Worm (Caenorhabditis elegans): ENCODE data around the gene lin-29.

Gene lin-29

DNA sequence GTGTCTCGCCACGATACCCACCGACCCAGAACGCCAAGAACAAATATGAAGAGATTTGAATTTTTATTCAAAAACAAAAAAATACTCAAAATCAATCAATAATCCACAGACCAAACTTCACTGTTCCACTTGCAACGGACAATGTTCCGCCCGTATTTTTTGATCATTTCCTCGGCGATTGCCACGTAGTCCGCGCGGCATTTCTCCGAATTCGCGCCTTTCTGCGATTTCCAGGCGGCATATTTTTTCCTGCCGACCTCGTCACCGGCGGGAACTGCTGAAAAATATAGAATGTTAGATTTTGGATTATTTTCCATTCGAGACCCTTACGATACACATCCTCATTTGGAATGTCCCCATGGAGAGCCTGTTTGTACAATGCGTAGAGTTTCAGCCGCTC is 37.1 kb upstream of the lin-29 start (continued):
- TF ChIP-seq ztf-18 (tag; optimal IDR thresholded peaks at IDR 0.05): no peak
- no peak for TF ChIP-seq athp-1 (tag; optimal IDR thresholded peaks at IDR 0.05)
- 0 out of 2 replicates have a peak, but pooled peaks have one; percentile 82 for TF ChIP-seq Y95B8A.8 (GFP tag; IDR thresholded peaks at IDR 0.05)
- TF ChIP-seq F10E7.11 (tag; optimal IDR thresholded peaks at IDR 0.05): no peak
- no peak for TF ChIP-seq tbp1 (GFP tag; optimal IDR thresholded peaks at IDR 0.05)
- TF ChIP-seq ceh-40 (GFP tag; IDR thresholded peaks at IDR 0.05): no peak
- 0 out of 2 replicates have a peak, but pooled peaks have one; percentile 40 for TF ChIP-seq Y53G8AR.9 (GFP tag; conservative IDR thresholded peaks at IDR 0.05)
- TF ChIP-seq fkh-3 (tag; optimal IDR thresholded peaks at IDR 0.05): no peak
- TF ChIP-seq madf-6 (GFP tag; IDR thresholded peaks at IDR 0.05): peak; percentile 80
- peak; percentile 41; the same call in 1 of the 2 replicates for TF ChIP-seq F33H1.4 (GFP tag; IDR thresholded peaks at IDR 0.05)
- TF ChIP-seq lin-54 (GFP tag; optimal IDR thresholded peaks at IDR 0.05): peak; percentile 20
- no peak for TF ChIP-seq K12H6.12 (tag; optimal IDR thresholded peaks at IDR 0.05)
- TF ChIP-seq F55B11.4 (tag; optimal IDR thresholded peaks at IDR 0.05; ENCODE audit: borderline replicate concordance, insufficient read depth): no peak
- TF ChIP-seq K11D2.4 (GFP tag; IDR thresholded peaks at IDR 0.05): no peak
- no peak for TF ChIP-seq let-607 (tag; optimal IDR thresholded peaks at IDR 0.05)
- TF ChIP-seq ztf-28 (GFP tag; IDR thresholded peaks at IDR 0.05): no peak
- no peak for TF ChIP-seq snpc-4 (GFP tag; optimal IDR thresholded peaks at IDR 0.05)
- TF ChIP-seq snpc-4 (tag; optimal IDR thresholded peaks at IDR 0.05): no peak
- TF ChIP-seq B0019.2 (GFP tag; conservative IDR thresholded peaks at IDR 0.05): no peak
- TF ChIP-seq B0336.3 (GFP tag; IDR thresholded peaks at IDR 0.05): peak; percentile 63
- TF ChIP-seq mcd-1 (GFP tag; IDR thresholded peaks at IDR 0.05): no peak
- TF ChIP-seq efl-1 (GFP tag; optimal IDR thresholded peaks at IDR 0.05): peak; percentile 68
- TF ChIP-seq ztf-6 (GFP tag; IDR thresholded peaks at IDR 0.05): no peak
- no peak for TF ChIP-seq repo-1 (tag; optimal IDR thresholded peaks at IDR 0.05)
- TF ChIP-seq C17E4.6 (GFP tag; IDR thresholded peaks at IDR 0.05): peak; percentile 11; the same call in 1 of the 2 replicates
- peak; percentile 50 for TF ChIP-seq lsl-1 (GFP tag; optimal IDR thresholded peaks at IDR 0.05)
- 0 out of 2 replicates have a peak, but pooled peaks have one; percentile 8 for TF ChIP-seq madf-3 (GFP tag; IDR thresholded peaks at IDR 0.05)
- TF ChIP-seq snpc-1.1 (tag; optimal IDR thresholded peaks at IDR 0.05; ENCODE audit: insufficient read depth): no peak
- peak; percentile 57; the same call in 1 of the 2 replicates for TF ChIP-seq lin-26 (GFP tag; IDR thresholded peaks at IDR 0.05)
- TF ChIP-seq rcor-1 (GFP tag; IDR thresholded peaks at IDR 0.05): no peak
- no peak for TF ChIP-seq mxl-1 (tag; optimal IDR thresholded peaks at IDR 0.05)
- TF ChIP-seq T07F8.4 (tag; optimal IDR thresholded peaks at IDR 0.05): no peak
- peak; percentile 26; the same call in 1 of the 2 replicates for TF ChIP-seq ceh-91 (GFP tag; IDR thresholded peaks at IDR 0.05)
- TF ChIP-seq ztf-25 (GFP tag; IDR thresholded peaks at IDR 0.05): 0 out of 2 replicates have a peak, but pooled peaks have one; percentile 55
- peak; percentile 51 for TF ChIP-seq tlf-1 (GFP tag; optimal IDR thresholded peaks at IDR 0.05)
- no peak for TF ChIP-seq D2030.7 (GFP tag; IDR thresholded peaks at IDR 0.05)
- TF ChIP-seq nfya-2 (GFP tag; IDR thresholded peaks at IDR 0.05): no peak
- TF ChIP-seq ztf-26 (tag; optimal IDR thresholded peaks at IDR 0.05): no peak
- no peak for TF ChIP-seq snpc-1.3 (tag; optimal IDR thresholded peaks at IDR 0.05; ENCODE audit: insufficient read depth)
- TF ChIP-seq F52B5.7 (tag; optimal IDR thresholded peaks at IDR 0.05): no peak

Measured in whole organism, young adult.